Worm (Caenorhabditis elegans): ENCODE results near the gene C08G9.2.

C08G9.2 gene

DNA sequence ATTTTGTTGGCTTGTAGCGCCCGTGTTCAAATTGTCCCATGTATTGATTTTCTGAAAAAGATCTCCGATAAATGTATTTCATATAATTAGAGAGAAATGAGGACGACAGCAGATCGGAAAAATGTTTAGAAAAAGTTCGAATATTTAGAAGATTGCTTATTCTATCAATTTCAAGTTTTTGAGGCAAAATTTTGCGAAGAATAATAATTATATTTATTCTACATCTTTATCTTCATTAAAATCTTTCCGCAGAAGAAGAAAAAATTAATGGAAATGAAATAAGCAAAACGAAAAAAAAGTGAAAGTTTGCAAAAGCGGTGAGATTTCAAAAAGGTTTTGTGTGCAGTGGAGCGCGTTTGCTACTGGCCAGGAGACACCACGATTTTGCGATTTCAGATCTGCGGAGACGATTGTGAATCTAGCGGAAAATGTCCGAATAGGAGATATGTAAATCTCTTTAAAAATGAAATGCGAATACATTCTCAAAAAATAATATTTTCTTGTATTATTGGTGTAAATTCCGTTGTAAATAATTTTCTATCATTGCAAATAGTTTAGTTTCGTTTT, 18.5 kb downstream of the C08G9.2 start, which contains the start of gene nrde-4 (continued):
- TF ChIP-seq B0019.2 (GFP tag; conservative IDR thresholded peaks at IDR 0.05) (no peak), lin-26 (GFP tag; IDR thresholded peaks at IDR 0.05) (no peak), ZK185.1 (tag; optimal IDR thresholded peaks at IDR 0.05; ENCODE audit: poor library complexity, severe bottlenecking) (peak; percentile 34), ztf-28 (GFP tag; IDR thresholded peaks at IDR 0.05) (no peak), somi-1 (GFP tag; optimal IDR thresholded peaks at IDR 0.05) (no peak), hrde-1 (tag; optimal IDR thresholded peaks at IDR 0.05; ENCODE audit: borderline replicate concordance) (no peak), ccch-3 (GFP tag; optimal IDR thresholded peaks at IDR 0.05) (no peak), let-607 (tag; optimal IDR thresholded peaks at IDR 0.05) (no peak), madf-10 (tag; optimal IDR thresholded peaks at IDR 0.05) (peak; percentile 15), nfya-1 (tag; optimal IDR thresholded peaks at IDR 0.05; ENCODE audit: borderline replicate concordance, insufficient read depth) (no peak), ceh-91 (GFP tag; IDR thresholded peaks at IDR 0.05) (peak; percentile 28; the same call in 1 of the 2 replicates), let-526 (GFP tag; IDR thresholded peaks at IDR 0.05) (no peak), rcor-1 (GFP tag; IDR thresholded peaks at IDR 0.05) (no peak), mxl-1 (tag; optimal IDR thresholded peaks at IDR 0.05) (no peak), madf-6 (GFP tag; IDR thresholded peaks at IDR 0.05) (no peak), hsf-1 (GFP tag; IDR thresholded peaks at IDR 0.05) (no peak), rpc-1 (optimal IDR thresholded peaks at IDR 0.05) (no peak), rpc-1 (tag; optimal IDR thresholded peaks at IDR 0.05) (no peak), sdz-38 (tag; optimal IDR thresholded peaks at IDR 0.05) (no peak), attf-5 (GFP tag; optimal IDR thresholded peaks at IDR 0.05) (peak; percentile 77), pha-4 (tag; optimal IDR thresholded peaks at IDR 0.05) (no peak), xnd-1 (tag; optimal IDR thresholded peaks at IDR 0.05) (no peak), K12H6.12 (tag; optimal IDR thresholded peaks at IDR 0.05) (no peak), Y95B8A.8 (GFP tag; IDR thresholded peaks at IDR 0.05) (no peak), snpc-1.1 (tag; optimal IDR thresholded peaks at IDR 0.05; ENCODE audit: insufficient read depth) (no peak), pbrm-1 (GFP tag; IDR thresholded peaks at IDR 0.05) (no peak), gei-17 (GFP tag; optimal IDR thresholded peaks at IDR 0.05) (no peak), cebp-2 (GFP tag; IDR thresholded peaks at IDR 0.05) (no peak), sptf-2 (GFP tag; optimal IDR thresholded peaks at IDR 0.05) (no peak), D2030.7 (GFP tag; IDR thresholded peaks at IDR 0.05) (peak; percentile 40; the same call in 1 of the 2 replicates), dox-1 (GFP tag; IDR thresholded peaks at IDR 0.05) (no peak; the same call in 1 of the 2 replicates), unc-62 (GFP tag; optimal IDR thresholded peaks at IDR 0.05) (no peak), rec-8 (tag; optimal IDR thresholded peaks at IDR 0.05) (no peak), lin-35 (GFP tag; optimal IDR thresholded peaks at IDR 0.05) (no peak), hlh-12 (tag; optimal IDR thresholded peaks at IDR 0.05) (no peak), nfyb-1 (GFP tag; IDR thresholded peaks at IDR 0.05) (no peak), F52B5.7 (tag; optimal IDR thresholded peaks at IDR 0.05) (no peak), die-1 (tag; optimal IDR thresholded peaks at IDR 0.05) (no peak), akir-1 (GFP tag; optimal IDR thresholded peaks at IDR 0.05) (no peak), K11D2.4 (GFP tag; IDR thresholded peaks at IDR 0.05) (no peak), T07F8.4 (tag; optimal IDR thresholded peaks at IDR 0.05) (no peak), attf-3 (GFP tag; conservative IDR thresholded peaks at IDR 0.05) (no peak), dpff-1 (tag; optimal IDR thresholded peaks at IDR 0.05) (no peak), Y53F4B.3 (GFP tag; IDR thresholded peaks at IDR 0.05) (no peak), atf-7 (tag; optimal IDR thresholded peaks at IDR 0.05) (no peak), tbp1 (GFP tag; optimal IDR thresholded peaks at IDR 0.05) (peak; percentile 26), ekl-4 (GFP tag; IDR thresholded peaks at IDR 0.05) (no peak), B0261.1 (tag; optimal IDR thresholded peaks at IDR 0.05) (no peak)
